Worm (Caenorhabditis elegans): Measurements from ENCODE around the gene dmsr-10.

dmsr-10 gene

DNA sequence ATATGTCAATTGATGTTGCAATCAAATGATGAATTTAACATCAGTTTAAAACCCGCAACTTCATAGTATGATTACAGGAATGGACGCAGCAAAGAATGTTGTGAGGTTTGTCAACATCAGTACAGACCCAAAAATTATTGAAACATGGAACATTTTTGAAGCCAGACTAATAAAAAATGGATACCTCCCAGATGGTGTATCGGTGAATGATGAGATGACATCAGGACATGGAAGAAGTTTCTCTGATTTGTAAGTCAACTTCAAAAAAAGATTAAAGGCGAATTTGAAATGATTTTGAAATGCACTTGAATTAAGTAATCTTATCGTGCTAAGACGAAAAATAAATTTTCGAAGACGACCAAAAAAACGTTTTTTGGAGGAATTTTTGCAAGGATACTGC, 12.1 kb upstream of the dmsr-10 start:
- no peak for TF ChIP-seq hlh-1 (tag; optimal IDR thresholded peaks at IDR 0.05)
- TF ChIP-seq mep-1 (tag; optimal IDR thresholded peaks at IDR 0.05) = no peak
- no peak for TF ChIP-seq pha-4 (tag; optimal IDR thresholded peaks at IDR 0.05)
- no peak for TF ChIP-seq snpc-4 (tag; optimal IDR thresholded peaks at IDR 0.05)
- no peak for TF ChIP-seq ceh-39 (tag; optimal IDR thresholded peaks at IDR 0.05)
- TF ChIP-seq elt-3 (tag; optimal IDR thresholded peaks at IDR 0.05) = no peak
- no peak for TF ChIP-seq drap-1 (GFP tag; optimal IDR thresholded peaks at IDR 0.05)
- no peak for TF ChIP-seq unc-39 (tag; optimal IDR thresholded peaks at IDR 0.05)
- TF ChIP-seq nhr-237 (tag; optimal IDR thresholded peaks at IDR 0.05) = no peak
- TF ChIP-seq tbx-8 (GFP tag; optimal IDR thresholded peaks at IDR 0.05) = no peak

DNA sequence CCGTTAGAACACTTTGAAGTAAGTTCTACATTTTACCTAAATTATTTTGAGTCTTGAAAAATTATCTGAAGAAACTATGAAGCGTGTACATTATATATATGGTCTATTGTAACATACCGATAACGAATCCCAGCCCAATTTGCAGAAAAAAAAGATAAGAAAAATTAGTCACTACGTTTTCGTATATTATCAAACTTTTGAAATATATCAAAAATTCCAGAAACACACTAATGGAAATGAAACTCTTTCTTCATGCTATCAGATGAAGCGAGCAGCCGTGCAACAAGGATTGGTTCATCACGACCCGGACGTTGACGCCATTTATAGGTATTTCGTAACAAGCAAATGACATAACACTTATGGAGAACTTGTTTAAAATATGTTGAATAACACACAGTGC, 10.1 kb upstream of the dmsr-10 start:
- no peak for TF ChIP-seq nhr-12 (tag; optimal IDR thresholded peaks at IDR 0.05)
- no peak for TF ChIP-seq blmp-1 (tag; optimal IDR thresholded peaks at IDR 0.05)
- TF ChIP-seq ztf-11 (tag; optimal IDR thresholded peaks at IDR 0.05) = no peak
- TF ChIP-seq lin-32 (GFP tag; optimal IDR thresholded peaks at IDR 0.05) = no peak
- TF ChIP-seq elt-1 (tag; optimal IDR thresholded peaks at IDR 0.05; ENCODE audit: borderline replicate concordance, insufficient read depth) = no peak
- no peak for TF ChIP-seq ham-2 (GFP tag; optimal IDR thresholded peaks at IDR 0.05)
- TF ChIP-seq mab-5 (tag; optimal IDR thresholded peaks at IDR 0.05) = no peak

DNA sequence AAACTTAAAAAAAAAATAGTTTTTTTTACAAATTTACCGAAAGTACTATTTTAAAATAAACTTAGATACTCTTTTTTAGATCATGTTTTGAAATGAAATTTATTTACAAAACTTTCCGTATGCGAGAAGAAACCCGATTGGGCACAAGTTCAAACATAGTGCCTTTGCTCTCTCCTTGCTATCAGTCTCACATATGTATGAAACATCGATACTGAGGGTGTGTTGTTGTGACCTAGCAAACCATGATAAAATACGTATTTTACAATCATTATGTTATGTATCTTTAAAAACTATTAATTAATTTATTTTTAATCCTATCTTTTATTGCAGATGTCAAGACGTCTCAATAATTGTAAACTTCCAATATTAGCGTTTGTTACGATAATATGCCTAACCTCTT, 8.3 kb upstream of the dmsr-10 start:
- TF ChIP-seq drap-1 (GFP tag; optimal IDR thresholded peaks at IDR 0.05) (no peak), bed-3 (GFP tag; optimal IDR thresholded peaks at IDR 0.05) (no peak), cnd-1 (tag; optimal IDR thresholded peaks at IDR 0.05) (no peak), blmp-1 (tag; optimal IDR thresholded peaks at IDR 0.05) (no peak), nhr-2 (tag; optimal IDR thresholded peaks at IDR 0.05) (no peak), elt-3 (tag; optimal IDR thresholded peaks at IDR 0.05) (no peak), ces-1 (GFP tag; optimal IDR thresholded peaks at IDR 0.05) (no peak), unc-62 (GFP tag; optimal IDR thresholded peaks at IDR 0.05) (no peak)

DNA sequence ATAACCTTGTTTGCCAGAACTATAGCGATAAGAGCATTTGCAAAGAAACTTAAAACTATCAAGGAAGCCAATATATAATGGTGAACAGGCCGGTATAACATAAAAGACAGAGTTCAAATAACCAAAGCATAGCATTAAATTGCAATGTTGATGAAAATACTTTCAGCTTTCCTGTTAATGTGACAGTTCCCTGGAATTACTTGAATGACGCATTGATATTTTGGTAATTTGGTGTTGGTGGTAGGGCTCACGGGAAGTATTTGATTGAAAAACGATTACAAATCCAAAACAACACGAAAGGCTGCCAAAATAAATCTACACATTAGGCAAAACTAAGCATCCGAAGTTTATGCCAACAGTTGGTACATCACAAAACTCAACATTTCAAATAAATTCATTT, 7.2 kb upstream of the dmsr-10 start, which contains the start of gene dmsr-16:
Gene dmsr-16 (minus strand): TSS at position 101 of the 400 bp plus-strand sequence.
- TF ChIP-seq ces-1 (GFP tag; optimal IDR thresholded peaks at IDR 0.05) (no peak), mep-1 (tag; optimal IDR thresholded peaks at IDR 0.05) (no peak), pha-4 (tag; optimal IDR thresholded peaks at IDR 0.05) (no peak), sem-2 (GFP tag; optimal IDR thresholded peaks at IDR 0.05) (no peak)

DNA sequence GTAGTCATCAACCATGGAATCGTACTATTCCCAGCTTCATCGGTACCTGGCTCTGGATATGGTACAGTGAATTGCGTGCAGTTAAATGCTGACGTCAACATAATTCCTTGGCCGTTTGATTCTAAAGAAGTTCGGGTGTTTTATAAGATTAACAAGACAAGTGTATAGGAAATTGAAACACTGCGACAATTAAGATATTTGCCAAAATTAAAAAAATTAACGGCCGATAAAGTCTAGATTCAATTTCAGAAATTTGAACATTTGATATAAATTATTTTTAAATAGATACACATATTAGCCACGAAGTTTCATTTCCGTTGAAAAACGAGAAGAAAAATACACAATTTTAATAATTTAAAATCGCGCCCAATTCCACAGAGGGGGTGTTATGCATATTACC, 4.6 kb upstream of the dmsr-10 start, which contains the start of gene dmsr-12:
Gene dmsr-12 (minus strand): TSS at position 101 of the 400 bp plus-strand sequence.
- TF ChIP-seq zip-8 (tag; optimal IDR thresholded peaks at IDR 0.05) (no peak), elt-3 (tag; optimal IDR thresholded peaks at IDR 0.05) (no peak)

DNA sequence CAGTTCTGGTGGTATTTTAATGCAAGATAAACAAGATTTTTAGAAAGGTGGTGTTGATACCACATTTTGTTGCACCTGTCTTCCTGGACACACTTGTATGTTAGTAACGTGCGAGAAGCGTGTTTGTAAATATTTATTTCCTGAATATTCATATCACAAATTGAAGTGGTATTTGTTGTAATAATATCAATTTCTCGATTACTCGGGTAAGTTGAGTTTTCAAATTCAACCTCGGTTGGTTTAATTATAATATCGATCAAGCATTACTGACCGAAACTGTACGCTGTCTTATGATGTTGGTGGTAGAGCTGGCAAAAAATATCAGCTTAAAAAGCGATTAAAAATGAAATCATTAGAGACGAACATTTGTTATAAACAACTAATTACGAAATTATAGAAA, 2.2 kb upstream of the dmsr-10 start, which contains the start of gene dmsr-11:
Gene dmsr-11 (minus strand): TSS at position 101 of the 400 bp plus-strand sequence.
- no peak for TF ChIP-seq lsy-2 (tag; optimal IDR thresholded peaks at IDR 0.05)
- no peak for TF ChIP-seq unc-39 (tag; optimal IDR thresholded peaks at IDR 0.05)
- no peak for TF ChIP-seq ham-2 (GFP tag; optimal IDR thresholded peaks at IDR 0.05)

DNA sequence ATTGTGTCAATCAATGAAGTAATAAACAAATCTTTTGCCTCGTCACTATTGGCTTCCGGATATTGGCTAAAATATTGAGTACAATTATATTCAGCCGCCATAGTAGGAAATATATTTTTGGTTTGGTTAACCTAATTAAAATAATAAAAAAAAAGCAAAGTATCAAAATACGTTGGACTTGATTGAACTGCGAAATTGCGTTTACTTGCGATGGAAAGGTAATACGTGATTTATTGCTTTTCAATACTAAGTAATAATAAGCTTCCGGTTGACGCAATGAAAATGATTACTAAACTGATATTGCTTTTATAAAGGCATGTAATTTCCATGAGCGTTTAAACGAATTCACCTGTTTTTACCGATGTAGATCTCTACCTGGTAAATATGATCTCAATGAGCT, 2.2 kb downstream of the dmsr-10 start, which contains the start of gene dmsr-9:
Gene dmsr-9 (minus strand): TSS at position 101 of the 400 bp plus-strand sequence.
- no peak for TF ChIP-seq hlh-1 (tag; optimal IDR thresholded peaks at IDR 0.05)
- no peak for TF ChIP-seq ces-1 (GFP tag; optimal IDR thresholded peaks at IDR 0.05)
- no peak for TF ChIP-seq ztf-11 (tag; optimal IDR thresholded peaks at IDR 0.05)
- no peak for TF ChIP-seq pha-4 (tag; optimal IDR thresholded peaks at IDR 0.05)
- no peak for TF ChIP-seq drap-1 (GFP tag; optimal IDR thresholded peaks at IDR 0.05)
- no peak for TF ChIP-seq mep-1 (tag; optimal IDR thresholded peaks at IDR 0.05)
- no peak for TF ChIP-seq nhr-12 (tag; optimal IDR thresholded peaks at IDR 0.05)
- no peak for TF ChIP-seq nhr-28 (tag; optimal IDR thresholded peaks at IDR 0.05)
- TF ChIP-seq bed-3 (GFP tag; optimal IDR thresholded peaks at IDR 0.05) = no peak
- TF ChIP-seq sem-2 (GFP tag; optimal IDR thresholded peaks at IDR 0.05) = no peak
- no peak for TF ChIP-seq lin-32 (GFP tag; optimal IDR thresholded peaks at IDR 0.05)
- no peak for TF ChIP-seq ceh-83 (GFP tag; optimal IDR thresholded peaks at IDR 0.05)
- no peak for TF ChIP-seq mab-5 (tag; optimal IDR thresholded peaks at IDR 0.05)
- no peak for TF ChIP-seq elt-1 (tag; optimal IDR thresholded peaks at IDR 0.05; ENCODE audit: borderline replicate concordance, insufficient read depth)
- TF ChIP-seq blmp-1 (tag; optimal IDR thresholded peaks at IDR 0.05) = no peak
